Fruit fly (Drosophila melanogaster) whole organism, adult: ENCODE data around the gene CG10337.

ENCODE experiments used
- CG11617 ChIP-seq: fragments of 200-800 bp; sonication (Bioruptor generic); optimal IDR thresholded peaks from 2 replicates; lab custom pipeline; 2017; ENCODE audit warnings: mild to moderate bottlenecking, missing biosample characterization, missing genetic modification reagents, missing genetic modification characterization
- CG12768 ChIP-seq: fragments of 200-800 bp; sonication (Bioruptor generic); optimal IDR thresholded peaks from 2 replicates; lab custom pipeline; 2017; ENCODE audit warnings: missing biosample characterization, missing genetic modification characterization, mild to moderate bottlenecking, moderate library complexity, missing genetic modification reagents
- CG14711 ChIP-seq: fragments of 200-800 bp; sonication (Bioruptor generic); optimal IDR thresholded peaks from 2 replicates; lab custom pipeline; 2018; ENCODE audit warnings: missing biosample characterization, mild to moderate bottlenecking, missing genetic modification characterization, moderate library complexity
- CG1620 ChIP-seq: fragments of 200-800 bp; sonication (Bioruptor generic); optimal IDR thresholded peaks from 2 replicates; lab custom pipeline; 2016; ENCODE audit warnings: missing biosample characterization, missing genetic modification characterization
- CG33017 ChIP-seq: fragments of 200-800 bp; sonication (Bioruptor generic); optimal IDR thresholded peaks from 2 replicates; lab custom pipeline; 2018; ENCODE audit warnings: missing biosample characterization, mild to moderate bottlenecking, missing genetic modification characterization, moderate library complexity
- CG5204 ChIP-seq: fragments of 200-800 bp; sonication (Bioruptor generic); optimal IDR thresholded peaks from 2 replicates; lab custom pipeline; 2016; ENCODE audit warnings: missing biosample characterization, missing genetic modification characterization
- CG7045 ChIP-seq: fragments of 200-800 bp; sonication (Bioruptor generic); optimal IDR thresholded peaks from 2 replicates; lab custom pipeline; 2017; ENCODE audit warnings: missing biosample characterization, mild to moderate bottlenecking, missing genetic modification characterization
- CG7101 ChIP-seq: fragments of 200-800 bp; sonication (Bioruptor generic); optimal IDR thresholded peaks from 2 replicates; lab custom pipeline; 2018; ENCODE audit warnings: missing biosample characterization, mild to moderate bottlenecking, missing genetic modification characterization, moderate library complexity
- Clk ChIP-seq: fragments of 200-800 bp; sonication (Bioruptor generic); optimal IDR thresholded peaks from 2 replicates; lab custom pipeline; 2017; ENCODE audit warnings: missing biosample characterization, missing genetic modification characterization
- Crg-1 ChIP-seq: fragments of 200-800 bp; sonication (Bioruptor generic); optimal IDR thresholded peaks from 2 replicates; lab custom pipeline; 2016; ENCODE audit warnings: missing biosample characterization, missing genetic modification characterization
- Hr96 ChIP-seq: fragments of 200-800 bp; sonication (Bioruptor generic); optimal IDR thresholded peaks from 2 replicates; lab custom pipeline; 2016; ENCODE audit warnings: missing biosample characterization, missing genetic modification characterization
- Mnt ChIP-seq: fragments of 200-800 bp; sonication (Bioruptor generic); optimal IDR thresholded peaks from 2 replicates; lab custom pipeline; 2016; ENCODE audit warnings: missing biosample characterization, mild to moderate bottlenecking, missing genetic modification characterization
- bab1 ChIP-seq: fragments of 200-800 bp; sonication (Bioruptor generic); optimal IDR thresholded peaks from 3 replicates; lab custom pipeline; 2019; ENCODE audit warnings: missing biosample characterization, mild to moderate bottlenecking, missing genetic modification characterization, moderate library complexity
- cic ChIP-seq: fragments of 200-800 bp; sonication (Bioruptor generic); optimal IDR thresholded peaks from 2 replicates; lab custom pipeline; 2017; ENCODE audit warnings: missing biosample characterization, mild to moderate bottlenecking, missing genetic modification characterization, moderate library complexity
- cnc ChIP-seq, 2 experiments: fragments of >200 bp; optimal IDR thresholded peaks; 2 replicates each; lab custom pipeline; 2017
- kay ChIP-seq: fragments of 200-800 bp; sonication (Bioruptor generic); peaks from one replicate; lab custom pipeline; 2016; ENCODE audit warnings: missing biosample characterization, missing genetic modification characterization, borderline replicate concordance
- ovo ChIP-seq: fragments of 200-800 bp; sonication (Bioruptor generic); optimal IDR thresholded peaks from 2 replicates; lab custom pipeline; 2016; ENCODE audit warnings: missing biosample characterization, missing genetic modification characterization
- pad ChIP-seq: fragments of 200-800 bp; sonication (Bioruptor generic); optimal IDR thresholded peaks from 3 replicates; lab custom pipeline; 2017; ENCODE audit warnings: missing biosample characterization, missing genetic modification characterization, mild to moderate bottlenecking, moderate library complexity, missing genetic modification reagents
- tj ChIP-seq: fragments of 200-800 bp; sonication (Bioruptor generic); optimal IDR thresholded peaks from 3 replicates; lab custom pipeline; 2017; ENCODE audit warnings: missing biosample characterization, mild to moderate bottlenecking, missing genetic modification characterization, moderate library complexity

Gene CG10337

dm6 chr2L:19563029-19563980 is 16.5 kb upstream of the CG10337 start, which contains the start of gene CG13078:
TSS of gene CG13078 (plus strand) at chr2L:19563930.
- TF ChIP-seq tj = peak; percentile 35
- no peak for TF ChIP-seq Hr96 (GFP tag; lab: Kevin White, UChicago)

- TF ChIP-seq Clk (GFP tag; lab: Kevin White, UChicago) = no peak
- TF ChIP-seq bab1 (GFP tag; lab: Kevin White, UChicago) = peak; percentile 23
- no peak for TF ChIP-seq CG1620 (GFP tag; lab: Kevin White, UChicago)
- TF ChIP-seq cic (GFP tag; lab: Kevin White, UChicago) = peak; percentile 52
- peak; percentile 6 for TF ChIP-seq CG12768 (GFP tag; lab: Kevin White, UChicago)
- TF ChIP-seq Hr96 (GFP tag; lab: Kevin White, UChicago) = peak; percentile 5
- peak; percentile 12 for TF ChIP-seq tj
- no peak for TF ChIP-seq CG5204 (GFP tag; lab: Kevin White, UChicago)
- TF ChIP-seq pad (GFP tag; lab: Kevin White, UChicago) = no peak
- no peak for TF ChIP-seq kay (GFP tag; lab: Kevin White, UChicago)
Observed at dm6 chr2L:19549412-19549811, 2.7 kb upstream of the CG10337 start.

dm6 chr2L:19548158-19548557 is 1.4 kb upstream of the CG10337 start, which contains the start of gene Tep4:
TSS of gene Tep4 (plus strand) at chr2L:19548507.
- TF ChIP-seq ovo (GFP tag; lab: Kevin White, UChicago) (peak; percentile 15), Hr96 (GFP tag; lab: Kevin White, UChicago) (no peak), cic (GFP tag; lab: Kevin White, UChicago) (peak; percentile 48), Crg-1 (no peak), kay (GFP tag; lab: Kevin White, UChicago) (peak; percentile 98)

- peak; percentile 21 for TF ChIP-seq CG33017 (tag; lab: Kevin White, UChicago)
- TF ChIP-seq kay (GFP tag; lab: Kevin White, UChicago) = peak; percentile 48
- TF ChIP-seq pad (GFP tag; lab: Kevin White, UChicago) = no peak
Observed at dm6 chr2L:19543010-19543564, 3.7 kb downstream of the CG10337 start.

dm6 chr2L:19542268-19542773 is 4.4 kb downstream of the CG10337 start:
- peak; percentile 14 for TF ChIP-seq CG7101 (tag; lab: Kevin White, UChicago)
- TF ChIP-seq Crg-1 = no peak
- peak; percentile 41 to 89 for TF ChIP-seq cnc (optimal IDR thresholded peaks at IDR 0.05; lab: Kevin White, UChicago)
- TF ChIP-seq CG11617 (GFP tag; lab: Kevin White, UChicago) = peak; percentile 22
- TF ChIP-seq CG7045 (GFP tag; lab: Kevin White, UChicago) = no peak
- TF ChIP-seq Hr96 (GFP tag; lab: Kevin White, UChicago) = no peak
- TF ChIP-seq kay (GFP tag; lab: Kevin White, UChicago) = peak; percentile 95
- no peak for TF ChIP-seq CG33017 (tag; lab: Kevin White, UChicago)
- TF ChIP-seq Clk (GFP tag; lab: Kevin White, UChicago) = no peak
- peak; percentile 8 for TF ChIP-seq CG1620 (GFP tag; lab: Kevin White, UChicago)
- no peak for TF ChIP-seq CG14711 (tag; lab: Kevin White, UChicago)
- TF ChIP-seq bab1 (GFP tag; lab: Kevin White, UChicago) = peak; percentile 60
- TF ChIP-seq Mnt (GFP tag; lab: Kevin White, UChicago) = peak; percentile 34
- no peak for TF ChIP-seq CG12768 (GFP tag; lab: Kevin White, UChicago)

- no peak for TF ChIP-seq CG5204 (GFP tag; lab: Kevin White, UChicago)
- no peak for TF ChIP-seq Mnt (GFP tag; lab: Kevin White, UChicago)
- no peak for TF ChIP-seq CG7045 (GFP tag; lab: Kevin White, UChicago)
- TF ChIP-seq bab1 (GFP tag; lab: Kevin White, UChicago) = no peak
- no peak for TF ChIP-seq tj
- TF ChIP-seq cic (GFP tag; lab: Kevin White, UChicago) = no peak
- TF ChIP-seq pad (GFP tag; lab: Kevin White, UChicago) = no peak
- TF ChIP-seq ovo (GFP tag; lab: Kevin White, UChicago) = no peak
- no peak for TF ChIP-seq cnc (optimal IDR thresholded peaks at IDR 0.05; lab: Kevin White, UChicago)
- TF ChIP-seq CG11617 (GFP tag; lab: Kevin White, UChicago) = no peak
- TF ChIP-seq kay (GFP tag; lab: Kevin White, UChicago) = no peak
Observed at dm6 chr2L:19540307-19540706, 6.5 kb downstream of the CG10337 start, which contains the start of gene CG13081. TSS of gene CG13081 (plus strand) at chr2L:19540607.
